Fruit fly (Drosophila melanogaster): ENCODE measurements around the gene CG17292.

dm6 chr2L:8371354-8371937, 1.2 kb downstream of the CG17292 start:
- TF ChIP-seq fd64A (GFP tag; optimal IDR thresholded peaks at IDR 0.05): no peak
- TF ChIP-seq bsh (GFP tag; optimal IDR thresholded peaks at IDR 0.05): no peak
- TF ChIP-seq kah (GFP tag; optimal IDR thresholded peaks at IDR 0.05): no peak
- TF ChIP-seq CG10959 (GFP tag; IDR thresholded peaks at IDR 0.05): no peak
- TF ChIP-seq CG10209 (GFP tag; optimal IDR thresholded peaks at IDR 0.05): no peak
- TF ChIP-seq bowl (GFP tag; IDR thresholded peaks at IDR 0.05): no peak
- no peak for TF ChIP-seq D (optimal IDR thresholded peaks at IDR 0.05)
- TF ChIP-seq D (GFP tag; optimal IDR thresholded peaks at IDR 0.05): no peak
- TF ChIP-seq p53 (GFP tag; optimal IDR thresholded peaks at IDR 0.05): no peak
- TF ChIP-seq gsb-n (tag; optimal IDR thresholded peaks at IDR 0.05): no peak
- no peak for TF ChIP-seq slp2 (GFP tag; optimal IDR thresholded peaks at IDR 0.05)
- no peak for TF ChIP-seq Oli (tag; optimal IDR thresholded peaks at IDR 0.05)
- no peak for TF ChIP-seq CG7745 (tag; optimal IDR thresholded peaks at IDR 0.05)
- TF ChIP-seq stwl (tag; optimal IDR thresholded peaks at IDR 0.05): no peak
